Fruit fly (Drosophila melanogaster) whole organism: Measurements from ENCODE around the gene Scox.

Experiments used
- CG8478 ChIP-seq: fragments of >200 bp; optimal IDR thresholded peaks from 2 replicates; lab custom pipeline; 2018; ENCODE audit warnings: inconsistent platforms
- Dll ChIP-seq: fragments of >200 bp; optimal IDR thresholded peaks from 2 replicates; lab custom pipeline; 2017
- EcR ChIP-seq, 2 experiments: fragments of >200 bp; optimal IDR thresholded peaks; 2 replicates each; lab custom pipeline; 2017; ENCODE audit warnings: missing biosample characterization in 2 of 2, missing genetic modification characterization in 2 of 2, missing genetic modification reagents in 2 of 2
- pan ChIP-seq: fragments of >200 bp; optimal IDR thresholded peaks from 2 replicates; lab custom pipeline; 2017
- psq ChIP-seq: fragments of >200 bp; optimal IDR thresholded peaks from 2 replicates; lab custom pipeline; 2017
- usp ChIP-seq: fragments of >200 bp; optimal IDR thresholded peaks from 2 replicates; lab custom pipeline; 2017; ENCODE audit warnings: missing biosample characterization, missing genetic modification characterization, mixed read lengths

Gene Scox

dm6 chr2L:4981278-4981966 is 12.7 kb upstream of the Scox start, which contains the start of the genes CG8892 and CG34126:
Gene CG8892 (minus strand): TSS chr2L:4981592.
Gene CG34126 (plus strand): TSS chr2L:4981614.
- TF ChIP-seq EcR (GFP tag; optimal IDR thresholded peaks at IDR 0.05; lab: Kevin White, UChicago): no peak
- no peak for TF ChIP-seq Dll (lab: Kevin White, UChicago)
- no peak for TF ChIP-seq psq (lab: Kevin White, UChicago)
- no peak for TF ChIP-seq pan
- no peak for TF ChIP-seq usp (GFP tag; lab: Kevin White, UChicago)
- TF ChIP-seq CG8478 (lab: Kevin White, UChicago): no peak

- TF ChIP-seq usp (GFP tag; lab: Kevin White, UChicago): no peak
- no peak for TF ChIP-seq CG8478 (lab: Kevin White, UChicago)
- TF ChIP-seq psq (lab: Kevin White, UChicago): no peak
- no peak for TF ChIP-seq pan
- TF ChIP-seq Dll (lab: Kevin White, UChicago): no peak
- TF ChIP-seq EcR (GFP tag; optimal IDR thresholded peaks at IDR 0.05; lab: Kevin White, UChicago): no peak
These were observed 10.4 kb upstream of the Scox start, which contains the start of gene CG8891 for dm6 chr2L:4979138-4979537. Gene CG8891 (minus strand): TSS chr2L:4979379.

- TF ChIP-seq psq (lab: Kevin White, UChicago) (no peak), pan (no peak), EcR (GFP tag; optimal IDR thresholded peaks at IDR 0.05; lab: Kevin White, UChicago) (no peak), CG8478 (lab: Kevin White, UChicago) (no peak), usp (GFP tag; lab: Kevin White, UChicago) (no peak), Dll (lab: Kevin White, UChicago) (no peak)
These were observed 8.3 kb upstream of the Scox start, which contains the start of the genes Gmd and CG3792 for dm6 chr2L:4976988-4977551. Gene Gmd (minus strand): TSS chr2L:4977023. Gene CG3792 (plus strand): TSS chr2L:4977312.

dm6 chr2L:4973731-4974415 is 5.1 kb upstream of the Scox start, which contains the start of gene mRpL28:
Gene mRpL28 (plus strand): TSS chr2L:4973976.
- TF ChIP-seq pan (no peak), psq (lab: Kevin White, UChicago) (no peak), EcR (GFP tag; optimal IDR thresholded peaks at IDR 0.05; lab: Kevin White, UChicago) (no peak)

- no peak for TF ChIP-seq pan
- no peak for TF ChIP-seq CG8478 (lab: Kevin White, UChicago)
- TF ChIP-seq usp (GFP tag; lab: Kevin White, UChicago): no peak
- no peak for TF ChIP-seq psq (lab: Kevin White, UChicago)
- no peak for TF ChIP-seq EcR (GFP tag; optimal IDR thresholded peaks at IDR 0.05; lab: Kevin White, UChicago)
These were observed 2.6 kb upstream of the Scox start, which contains the start of gene CG14043 for dm6 chr2L:4971329-4971798. Gene CG14043 (plus strand): TSS chr2L:4971702.

dm6 chr2L:4967511-4967910 is 1.2 kb downstream of the Scox start, which contains the start of gene eIF3i:
Gene eIF3i (minus strand): TSS chr2L:4967775.
- TF ChIP-seq CG8478 (lab: Kevin White, UChicago): no peak
- TF ChIP-seq Dll (lab: Kevin White, UChicago): no peak
- no peak for TF ChIP-seq psq (lab: Kevin White, UChicago)
- TF ChIP-seq EcR (GFP tag; optimal IDR thresholded peaks at IDR 0.05; lab: Kevin White, UChicago): no peak
- TF ChIP-seq pan: no peak
- TF ChIP-seq usp (GFP tag; lab: Kevin White, UChicago): no peak

dm6 chr2L:4965923-4966322 is 2.8 kb downstream of the Scox start:
- TF ChIP-seq CG8478 (lab: Kevin White, UChicago) (no peak), pan (no peak), usp (GFP tag; lab: Kevin White, UChicago) (no peak), Dll (lab: Kevin White, UChicago) (no peak), EcR (GFP tag; optimal IDR thresholded peaks at IDR 0.05; lab: Kevin White, UChicago) (no peak), psq (lab: Kevin White, UChicago) (no peak)

dm6 chr2L:4965420-4965819 is 3.3 kb downstream of the Scox start, which contains the start of gene CG34125:
Gene CG34125 (plus strand): TSS chr2L:4965673.
- no peak for TF ChIP-seq pan
- TF ChIP-seq psq (lab: Kevin White, UChicago): no peak

- no peak for TF ChIP-seq CG8478 (lab: Kevin White, UChicago)
- TF ChIP-seq pan: no peak
- no peak for TF ChIP-seq EcR (GFP tag; optimal IDR thresholded peaks at IDR 0.05; lab: Kevin White, UChicago)
- TF ChIP-seq usp (GFP tag; lab: Kevin White, UChicago): no peak
- TF ChIP-seq psq (lab: Kevin White, UChicago): no peak
- no peak for TF ChIP-seq Dll (lab: Kevin White, UChicago)
These were observed 10.6 kb downstream of the Scox start, which contains the start of gene CG34124 for dm6 chr2L:4958111-4958510. Gene CG34124 (plus strand): TSS chr2L:4958411.

dm6 chr2L:4955094-4955823 is 13.5 kb downstream of the Scox start, which contains the start of the genes Jon25Bi and Marcal1:
Gene Jon25Bi (minus strand): TSS chr2L:4955144.
Gene Marcal1 (plus strand): TSS chr2L:4955509.
- TF ChIP-seq psq (lab: Kevin White, UChicago): no peak
- no peak for TF ChIP-seq Dll (lab: Kevin White, UChicago)
- TF ChIP-seq usp (GFP tag; lab: Kevin White, UChicago): no peak
- TF ChIP-seq EcR (GFP tag; optimal IDR thresholded peaks at IDR 0.05; lab: Kevin White, UChicago): no peak
- no peak for TF ChIP-seq CG8478 (lab: Kevin White, UChicago)
- TF ChIP-seq pan: no peak
